Fruit fly (Drosophila melanogaster) whole organism, embryonic: Measurements from ENCODE around the gene Spn28Db.
A peak's percentile ranks its signal among the peaks of the same experiment; 100 is the strongest.

Experiments
- BEAF-32 ChIP-seq: fragments of 200-800 bp; sonication (Bioruptor generic); optimal IDR thresholded peaks from 3 replicates; lab custom pipeline; 2017; ENCODE audit warnings: missing biosample characterization, missing genetic modification characterization, mild to moderate bottlenecking, moderate library complexity, missing genetic modification reagents
- Bdp1 ChIP-seq: fragments of 200-800 bp; sonication (Bioruptor generic); optimal IDR thresholded peaks from 3 replicates; lab custom pipeline; 2016; ENCODE audit warnings: missing biosample characterization, missing genetic modification characterization
- CG10209 ChIP-seq: fragments of 200-800 bp; sonication (Bioruptor generic); optimal IDR thresholded peaks from 3 replicates; lab custom pipeline; 2017; ENCODE audit warnings: missing biosample characterization, mild to moderate bottlenecking, missing genetic modification characterization, missing genetic modification reagents
- CG1024 ChIP-seq: fragments of 200-800 bp; sonication (Bioruptor generic); IDR thresholded peaks from 2 replicates; pipeline ENCODE4 v1.3.6; 2022; ENCODE audit warnings: missing biosample characterization, missing genetic modification characterization
- CG10462 ChIP-seq: fragments of 200-800 bp; sonication (Bioruptor generic); optimal IDR thresholded peaks from 2 replicates; lab custom pipeline; 2016; ENCODE audit warnings: missing biosample characterization, missing genetic modification characterization
- CG13287 ChIP-seq: fragments of 200-800 bp; sonication (Bioruptor generic); IDR thresholded peaks from 2 replicates; pipeline ENCODE4 v1.3.6; 2022; ENCODE audit warnings: missing biosample characterization, missing genetic modification characterization; ENCODE audit not compliant: partially characterized antibody
- CG13424 ChIP-seq: fragments of 200-800 bp; sonication (Bioruptor generic); optimal IDR thresholded peaks from 2 replicates; lab custom pipeline; 2019; ENCODE audit warnings: missing biosample characterization, mild to moderate bottlenecking, missing genetic modification characterization, moderate library complexity
- CG14710 ChIP-seq: fragments of 200-800 bp; sonication (Bioruptor generic); optimal IDR thresholded peaks from 3 replicates; lab custom pipeline; 2019; ENCODE audit warnings: missing biosample characterization, mild to moderate bottlenecking, missing genetic modification characterization, moderate library complexity
- CG14965 ChIP-seq: fragments of 200-800 bp; sonication (Bioruptor generic); optimal IDR thresholded peaks from 2 replicates; lab custom pipeline; 2016; ENCODE audit warnings: missing biosample characterization, missing genetic modification characterization, borderline replicate concordance
- CG16863 ChIP-seq: fragments of 200-800 bp; sonication (Bioruptor generic); optimal IDR thresholded peaks from 3 replicates; lab custom pipeline; 2016; ENCODE audit warnings: missing biosample characterization, missing genetic modification characterization
- CG17829 ChIP-seq: fragments of 200-800 bp; optimal IDR thresholded peaks from 2 replicates; lab custom pipeline; 2019; ENCODE audit warnings: missing biosample characterization, mild to moderate bottlenecking, missing genetic modification characterization, moderate library complexity
- CG1792 ChIP-seq: fragments of 200-800 bp; sonication (Bioruptor generic); optimal IDR thresholded peaks from 2 replicates; lab custom pipeline; 2016; ENCODE audit warnings: missing biosample characterization, missing genetic modification characterization
- CG2120 ChIP-seq: fragments of 200-800 bp; sonication (Bioruptor generic); optimal IDR thresholded peaks from 3 replicates; lab custom pipeline; 2016; ENCODE audit warnings: missing biosample characterization, missing genetic modification characterization
- CG2199 ChIP-seq: fragments of 200-800 bp; sonication (Bioruptor generic); IDR thresholded peaks from 3 replicates; pipeline ENCODE4 v1.3.6; 2022; ENCODE audit warnings: missing biosample characterization, missing genetic modification characterization
- CG32532 ChIP-seq: fragments of 200-800 bp; sonication (Bioruptor generic); IDR thresholded peaks from 2 replicates; pipeline ENCODE4 v1.3.6; 2022; ENCODE audit warnings: missing biosample characterization, missing genetic modification characterization
- CG34224 ChIP-seq: fragments of 200-800 bp; sonication (Bioruptor generic); IDR thresholded peaks from 3 replicates; pipeline ENCODE4 v1.3.6; 2022; ENCODE audit warnings: missing biosample characterization, missing genetic modification characterization; ENCODE audit not compliant: partially characterized antibody
- CG4360 ChIP-seq: fragments of 200-800 bp; sonication (Bioruptor generic); IDR thresholded peaks from 2 replicates; pipeline ENCODE4 v1.3.6; 2022; ENCODE audit warnings: missing biosample characterization, missing genetic modification characterization
- CG5245 ChIP-seq: fragments of 200-800 bp; sonication (Bioruptor generic); optimal IDR thresholded peaks from 3 replicates; lab custom pipeline; 2016; ENCODE audit warnings: missing biosample characterization, missing genetic modification characterization
- CG6654 ChIP-seq: fragments of 200-800 bp; sonication (Bioruptor generic); optimal IDR thresholded peaks from 2 replicates; lab custom pipeline; 2017; ENCODE audit warnings: missing biosample characterization, mild to moderate bottlenecking, missing genetic modification characterization
- CG6683 ChIP-seq: fragments of 200-800 bp; sonication (Bioruptor generic); optimal IDR thresholded peaks from 2 replicates; lab custom pipeline; 2017; ENCODE audit warnings: missing biosample characterization, mild to moderate bottlenecking, missing genetic modification characterization, missing genetic modification reagents
- CG6765 ChIP-seq: fragments of 200-800 bp; sonication (Bioruptor generic); optimal IDR thresholded peaks from 3 replicates; lab custom pipeline; 2017; ENCODE audit warnings: missing biosample characterization, mild to moderate bottlenecking, missing genetic modification characterization
- CG6813 ChIP-seq: fragments of 200-800 bp; sonication (Bioruptor generic); optimal IDR thresholded peaks from 2 replicates; lab custom pipeline; 2017; ENCODE audit warnings: missing biosample characterization, missing genetic modification characterization, mild to moderate bottlenecking, moderate library complexity, missing genetic modification reagents
- CG7839 ChIP-seq: fragments of 200-800 bp; sonication (Bioruptor generic); optimal IDR thresholded peaks from 3 replicates; lab custom pipeline; 2018; ENCODE audit warnings: missing biosample characterization, mild to moderate bottlenecking, missing genetic modification characterization, moderate library complexity
- CG7987 ChIP-seq: fragments of 200-800 bp; sonication (Bioruptor generic); optimal IDR thresholded peaks from 2 replicates; lab custom pipeline; 2018; ENCODE audit warnings: missing biosample characterization, mild to moderate bottlenecking, missing genetic modification characterization, moderate library complexity
- CG8089 ChIP-seq: fragments of 200-800 bp; sonication (Bioruptor generic); optimal IDR thresholded peaks from 3 replicates; lab custom pipeline; 2016; ENCODE audit warnings: missing biosample characterization, missing genetic modification characterization
- Deaf1 ChIP-seq: fragments of 200-800 bp; optimal IDR thresholded peaks from 3 replicates; lab custom pipeline; 2019; ENCODE audit warnings: missing biosample characterization, mild to moderate bottlenecking, missing genetic modification characterization, moderate library complexity
- Dek ChIP-seq: fragments of 200-800 bp; sonication (Bioruptor generic); optimal IDR thresholded peaks from 3 replicates; lab custom pipeline; 2019; ENCODE audit warnings: missing biosample characterization, mild to moderate bottlenecking, missing genetic modification characterization, moderate library complexity
- Eip74EF ChIP-seq, 2 experiments: fragments of 200-800 bp in 1 of 2; fragments of >200 bp in 1 of 2; sonication (Bioruptor generic) in 1 of 2; optimal IDR thresholded peaks; 2 replicates each; lab custom pipeline; 2017 to 2019; ENCODE audit warnings: missing biosample characterization in 2 of 2, missing genetic modification characterization in 2 of 2, mild to moderate bottlenecking in 1 of 2, moderate library complexity in 1 of 2
- Fer2 ChIP-seq: fragments of 200-800 bp; sonication (Bioruptor generic); optimal IDR thresholded peaks from 2 replicates; lab custom pipeline; 2018; ENCODE audit warnings: missing biosample characterization, mild to moderate bottlenecking, missing genetic modification characterization, moderate library complexity
- Gsc ChIP-seq: fragments of 200-800 bp; sonication (Bioruptor generic); IDR thresholded peaks from 2 replicates; pipeline ENCODE4 v1.3.6; 2022; ENCODE audit warnings: missing biosample characterization, missing genetic modification characterization
- Lim3 ChIP-seq: fragments of 200-800 bp; sonication (Bioruptor generic); IDR thresholded peaks from 2 replicates; pipeline ENCODE4 v1.3.6; 2022; ENCODE audit warnings: missing biosample characterization, missing genetic modification characterization
- NFAT ChIP-seq: fragments of 200-800 bp; sonication (Bioruptor generic); IDR thresholded peaks from 2 replicates; pipeline ENCODE4 v1.3.6; 2022; ENCODE audit warnings: missing biosample characterization, missing genetic modification characterization
- Oli ChIP-seq: fragments of 200-800 bp; sonication (Bioruptor generic); optimal IDR thresholded peaks from 2 replicates; lab custom pipeline; 2018; ENCODE audit warnings: missing biosample characterization, mild to moderate bottlenecking, missing genetic modification characterization, moderate library complexity
- bcd ChIP-seq: fragments of 200-800 bp; sonication (Bioruptor generic); optimal IDR thresholded peaks from 2 replicates; lab custom pipeline; 2017; ENCODE audit warnings: missing biosample characterization, mild to moderate bottlenecking, missing genetic modification characterization
- chm ChIP-seq: fragments of 200-800 bp; sonication (Bioruptor generic); IDR thresholded peaks from 2 replicates; pipeline ENCODE4 v1.3.6; 2022; ENCODE audit warnings: missing biosample characterization, missing genetic modification characterization
- chn ChIP-seq: fragments of 200-800 bp; sonication (Bioruptor generic); optimal IDR thresholded peaks from 2 replicates; lab custom pipeline; 2016; ENCODE audit warnings: missing biosample characterization, missing genetic modification characterization
- disco-r ChIP-seq: fragments of 200-800 bp; sonication (Bioruptor generic); optimal IDR thresholded peaks from 2 replicates; lab custom pipeline; 2016; ENCODE audit warnings: missing biosample characterization, missing genetic modification characterization
- gem ChIP-seq: fragments of 200-800 bp; sonication (Bioruptor generic); optimal IDR thresholded peaks from 2 replicates; lab custom pipeline; 2019; ENCODE audit warnings: missing biosample characterization, mild to moderate bottlenecking, missing genetic modification characterization, moderate library complexity
- hb ChIP-seq: fragments of 200-800 bp; sonication (Bioruptor generic); IDR thresholded peaks from 3 replicates; pipeline ENCODE4 v1.3.6; 2022; ENCODE audit warnings: missing biosample characterization, missing genetic modification characterization; ENCODE audit not compliant: partially characterized antibody
- knrl ChIP-seq: fragments of 200-800 bp; sonication (Bioruptor generic); IDR thresholded peaks from 3 replicates; pipeline ENCODE4 v1.3.6; 2022; ENCODE audit warnings: missing biosample characterization, missing genetic modification characterization; ENCODE audit not compliant: partially characterized antibody
- lilli ChIP-seq: fragments of 200-800 bp; sonication (Bioruptor generic); optimal IDR thresholded peaks from 3 replicates; lab custom pipeline; 2016; ENCODE audit warnings: missing biosample characterization, missing genetic modification characterization
- nmo ChIP-seq: fragments of 200-800 bp; sonication (Bioruptor generic); optimal IDR thresholded peaks from 2 replicates; lab custom pipeline; 2018; ENCODE audit warnings: missing biosample characterization, mild to moderate bottlenecking, missing genetic modification characterization, moderate library complexity
- phol ChIP-seq: fragments of 200-800 bp; sonication (Bioruptor generic); optimal IDR thresholded peaks from 3 replicates; lab custom pipeline; 2018; ENCODE audit warnings: missing biosample characterization, mild to moderate bottlenecking, missing genetic modification characterization, moderate library complexity
- repo ChIP-seq: fragments of 200-800 bp; sonication (Bioruptor generic); optimal IDR thresholded peaks from 2 replicates; lab custom pipeline; 2016; ENCODE audit warnings: missing biosample characterization, missing genetic modification characterization
- row ChIP-seq: fragments of 200-800 bp; sonication (Bioruptor generic); IDR thresholded peaks from 3 replicates; pipeline ENCODE4 v1.3.6; 2022; ENCODE audit warnings: missing biosample characterization, missing genetic modification characterization
- slou ChIP-seq: fragments of 200-800 bp; sonication (Bioruptor generic); optimal IDR thresholded peaks from 3 replicates; lab custom pipeline; 2016; ENCODE audit warnings: missing biosample characterization, missing genetic modification characterization
- sqz ChIP-seq: fragments of 200-800 bp; sonication (Bioruptor generic); optimal IDR thresholded peaks from 3 replicates; lab custom pipeline; 2018; ENCODE audit warnings: missing biosample characterization, mild to moderate bottlenecking, missing genetic modification characterization
- z ChIP-seq: fragments of 200-800 bp; sonication (Bioruptor generic); IDR thresholded peaks from 3 replicates; pipeline ENCODE4 v1.3.6; 2022; ENCODE audit warnings: missing biosample characterization, missing genetic modification characterization
- zen2 ChIP-seq: fragments of 200-800 bp; sonication (Bioruptor generic); IDR thresholded peaks from 3 replicates; pipeline ENCODE4 v1.3.6; 2022; ENCODE audit warnings: missing biosample characterization, missing genetic modification characterization; ENCODE audit not compliant: partially characterized antibody
- zf30C ChIP-seq: fragments of 200-800 bp; sonication (Bioruptor generic); optimal IDR thresholded peaks from 3 replicates; lab custom pipeline; 2018; ENCODE audit warnings: missing biosample characterization, mild to moderate bottlenecking, missing genetic modification characterization

The Spn28Db gene

dm6 chr2L:7885271-7885670 is 5.2 kb downstream of the Spn28Db start, which contains the start of the genes SmE and CG34132 (continued):
- no peak for TF ChIP-seq CG14965 (GFP tag; lab: Kevin White, UChicago)
- no peak for TF ChIP-seq CG10209 (GFP tag; lab: Kevin White, UChicago)
- TF ChIP-seq slou (GFP tag; lab: Kevin White, UChicago) = no peak
- TF ChIP-seq NFAT (GFP tag; lab: Robert Waterston, UW) = 0 out of 2 replicates have a peak, but pooled peaks have one; percentile 16
- peak; percentile 32 for TF ChIP-seq CG17829 (tag; lab: Kevin White, UChicago)
- no peak for TF ChIP-seq CG5245 (GFP tag; lab: Kevin White, UChicago)
- no peak for TF ChIP-seq CG8089 (GFP tag; lab: Kevin White, UChicago)
- TF ChIP-seq Eip74EF (GFP tag; optimal IDR thresholded peaks at IDR 0.05; lab: Kevin White, UChicago) = no peak
- TF ChIP-seq CG2199 (GFP tag; lab: Robert Waterston, UW) = 0 out of 3 replicates have a peak, but pooled peaks have one; percentile 36
- no peak for TF ChIP-seq CG32532 (GFP tag; lab: Robert Waterston, UW)
- TF ChIP-seq Oli (tag; lab: Kevin White, UChicago) = no peak
- TF ChIP-seq chm (GFP tag; lab: Robert Waterston, UW) = no peak
- peak; percentile 96 for TF ChIP-seq knrl
- TF ChIP-seq phol = peak; percentile 30
- no peak for TF ChIP-seq lilli (GFP tag; lab: Kevin White, UChicago)
- TF ChIP-seq CG13287 (GFP tag; lab: Robert Waterston, UW) = peak; percentile 94
- no peak for TF ChIP-seq chn (GFP tag; lab: Kevin White, UChicago)
- no peak for TF ChIP-seq Bdp1 (GFP tag; lab: Kevin White, UChicago)
- no peak for TF ChIP-seq repo
- no peak for TF ChIP-seq CG13424 (tag; lab: Kevin White, UChicago)
- TF ChIP-seq CG1024 (GFP tag; lab: Robert Waterston, UW) = no peak
- TF ChIP-seq CG6813 (GFP tag; lab: Kevin White, UChicago) = no peak
- no peak for TF ChIP-seq Gsc (GFP tag; lab: Robert Waterston, UW)
- TF ChIP-seq sqz (GFP tag; lab: Kevin White, UChicago) = no peak
- TF ChIP-seq disco-r (GFP tag; lab: Kevin White, UChicago) = no peak
- peak; percentile 94 for TF ChIP-seq zen2 (GFP tag; lab: Robert Waterston, UW)
- TF ChIP-seq CG7987 (GFP tag; lab: Kevin White, UChicago) = no peak
- peak; percentile 93 for TF ChIP-seq BEAF-32 (GFP tag; lab: Kevin White, UChicago)
- no peak for TF ChIP-seq CG16863
- TF ChIP-seq CG6765 (GFP tag; lab: Kevin White, UChicago) = no peak
- TF ChIP-seq Deaf1 (tag; lab: Kevin White, UChicago) = no peak
- TF ChIP-seq z (GFP tag; lab: Robert Waterston, UW) = no peak
- peak; percentile 92 for TF ChIP-seq CG34224 (GFP tag; lab: Robert Waterston, UW)
- no peak for TF ChIP-seq Lim3
- no peak for TF ChIP-seq CG1792 (GFP tag; lab: Kevin White, UChicago)
- TF ChIP-seq CG2120 = no peak
- TF ChIP-seq CG6654 = no peak
- TF ChIP-seq gem (tag; lab: Kevin White, UChicago) = no peak
- TF ChIP-seq Dek (tag; lab: Kevin White, UChicago) = no peak
- no peak for TF ChIP-seq CG7839 (tag; lab: Kevin White, UChicago)
- TF ChIP-seq CG14710 (tag; lab: Kevin White, UChicago) = peak; percentile 9
- peak; percentile 34; the same call in 1 of the 3 replicates for TF ChIP-seq row
- no peak for TF ChIP-seq CG10462
- no peak for TF ChIP-seq Fer2 (tag; lab: Kevin White, UChicago)
- TF ChIP-seq CG4360 (GFP tag; lab: Robert Waterston, UW) = no peak
- peak; percentile 28 for TF ChIP-seq nmo (GFP tag; lab: Kevin White, UChicago)
- no peak for TF ChIP-seq bcd (GFP tag; lab: Kevin White, UChicago)
- TF ChIP-seq zf30C (GFP tag; lab: Kevin White, UChicago) = no peak
- peak; percentile 97 for TF ChIP-seq hb (GFP tag; lab: Robert Waterston, UW)
- no peak for TF ChIP-seq CG6683 (GFP tag; lab: Kevin White, UChicago)
